Worm (Caenorhabditis elegans): ENCODE results near the gene oat-1.

Gene oat-1

ce11 chrIV:8476166-8476565 is 3.8 kb upstream of the oat-1 start (continued):
- no peak for TF ChIP-seq ztf-1 (GFP tag; conservative IDR thresholded peaks at IDR 0.05)
- no peak for TF ChIP-seq R02D3.7 (tag; optimal IDR thresholded peaks at IDR 0.05)
- no peak for TF ChIP-seq aly-2 (tag; optimal IDR thresholded peaks at IDR 0.05)
- TF ChIP-seq unc-39 (tag; optimal IDR thresholded peaks at IDR 0.05) = no peak
- no peak for TF ChIP-seq ztf-4 (tag; optimal IDR thresholded peaks at IDR 0.05)
- TF ChIP-seq sem-4 (tag; optimal IDR thresholded peaks at IDR 0.05) = no peak
- TF ChIP-seq nhr-6 (tag; optimal IDR thresholded peaks at IDR 0.05) = no peak
- TF ChIP-seq nhr-77 (tag; optimal IDR thresholded peaks at IDR 0.05) = no peak
- no peak for TF ChIP-seq dmd-4 (tag; optimal IDR thresholded peaks at IDR 0.05)
- TF ChIP-seq blmp-1 (tag; optimal IDR thresholded peaks at IDR 0.05; ENCODE audit: insufficient read depth) = no peak
- TF ChIP-seq nhr-237 (tag; optimal IDR thresholded peaks at IDR 0.05) = no peak
- no peak for TF ChIP-seq skn-1 (tag; optimal IDR thresholded peaks at IDR 0.05)
- TF ChIP-seq sma-3 (GFP tag; optimal IDR thresholded peaks at IDR 0.05) = no peak
- TF ChIP-seq lin-11 (tag; optimal IDR thresholded peaks at IDR 0.05) = no peak
- no peak for TF ChIP-seq ztf-11 (tag; optimal IDR thresholded peaks at IDR 0.05)
- TF ChIP-seq lsy-2 (tag; optimal IDR thresholded peaks at IDR 0.05) = peak in 1 of 2 experiments; percentile 11

DNA sequence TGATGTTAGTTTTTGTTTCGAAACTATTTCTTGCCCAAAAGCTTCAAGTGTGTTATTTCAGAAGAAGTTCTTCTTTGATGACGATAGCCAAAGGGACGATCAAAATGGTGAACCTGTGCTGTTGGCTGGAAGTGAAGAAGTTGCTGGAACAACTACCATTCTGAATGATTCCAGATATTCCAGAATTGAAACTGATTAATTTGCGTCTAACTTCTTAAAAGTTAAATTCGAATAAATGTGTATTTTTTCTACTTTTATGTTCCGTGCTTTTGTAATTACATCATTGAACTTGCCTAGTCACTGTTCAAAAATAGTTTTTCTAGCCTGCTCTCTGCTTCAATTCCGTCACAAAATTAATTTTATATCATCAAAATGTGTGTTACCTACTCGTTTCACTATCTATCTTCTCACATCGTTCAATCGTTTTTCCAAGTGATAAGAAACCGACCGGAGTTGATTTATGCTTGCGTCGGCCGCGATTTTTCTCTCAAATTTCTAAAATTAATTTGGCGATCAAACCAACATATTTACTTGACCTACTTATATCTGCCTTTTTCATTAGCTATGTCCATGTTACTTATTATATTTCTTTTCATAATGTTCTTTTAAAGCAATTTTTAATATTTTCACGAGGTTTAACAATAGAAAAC is 2.8 kb upstream of the oat-1 start:
- TF ChIP-seq sma-9 (GFP tag; optimal IDR thresholded peaks at IDR 0.05) (peak; percentile 48), sma-9 (tag; optimal IDR thresholded peaks at IDR 0.05) (no peak), peb-1 (tag; optimal IDR thresholded peaks at IDR 0.05) (no peak), fos-1 (tag; optimal IDR thresholded peaks at IDR 0.05) (peak; percentile 84), sma-3 (GFP tag; optimal IDR thresholded peaks at IDR 0.05) (peak; percentile 27), C34F6.9 (tag; optimal IDR thresholded peaks at IDR 0.05) (no peak), crh-2 (tag; optimal IDR thresholded peaks at IDR 0.05) (peak; percentile 12)

DNA sequence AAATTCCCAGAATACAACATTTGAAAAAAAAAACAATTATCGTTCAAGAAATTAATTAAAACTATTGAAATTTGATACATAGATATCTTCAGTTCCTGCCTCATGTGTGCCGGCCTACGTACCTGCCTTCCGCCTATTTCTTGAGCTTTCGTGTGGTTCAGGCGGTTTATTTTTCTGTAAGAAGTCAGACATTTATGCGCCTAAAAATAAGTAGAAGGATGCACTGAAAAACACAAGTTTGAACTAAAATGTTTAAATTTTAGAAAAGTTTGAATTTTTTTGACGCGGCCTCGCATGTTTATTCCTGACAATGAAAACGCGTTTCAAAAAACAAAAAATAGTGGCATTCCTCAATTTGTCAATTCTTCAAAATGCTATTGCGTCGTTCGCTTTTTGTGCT is 1.4 kb upstream of the oat-1 start, which contains the start of gene C28C12.11:
C28C12.11 (plus strand) TSS at position 301 of the 400 bp plus-strand sequence.
- TF ChIP-seq F13H6.1 (tag; optimal IDR thresholded peaks at IDR 0.05) = no peak
- no peak for TF ChIP-seq ZK546.5 (tag; optimal IDR thresholded peaks at IDR 0.05)
- TF ChIP-seq skn-1 (tag; optimal IDR thresholded peaks at IDR 0.05) = no peak

- TF ChIP-seq fos-1 (tag; optimal IDR thresholded peaks at IDR 0.05) (no peak), mbf-1 (tag; optimal IDR thresholded peaks at IDR 0.05) (no peak), mdl-1 (tag; optimal IDR thresholded peaks at IDR 0.05) (peak in 1 of 2 experiments; percentile 6), sma-9 (GFP tag; optimal IDR thresholded peaks at IDR 0.05) (peak; percentile 28), sma-9 (tag; optimal IDR thresholded peaks at IDR 0.05) (no peak), ztf-1 (GFP tag; conservative IDR thresholded peaks at IDR 0.05) (no peak), nhr-10 (tag; optimal IDR thresholded peaks at IDR 0.05) (no peak), nhr-77 (tag; optimal IDR thresholded peaks at IDR 0.05) (no peak), gmeb-1 (tag; optimal IDR thresholded peaks at IDR 0.05) (no peak), crh-2 (tag; optimal IDR thresholded peaks at IDR 0.05) (peak; percentile 20), blmp-1 (tag; optimal IDR thresholded peaks at IDR 0.05; ENCODE audit: insufficient read depth) (peak; percentile 39), skn-1 (tag; optimal IDR thresholded peaks at IDR 0.05) (no peak), nhr-25 (tag; optimal IDR thresholded peaks at IDR 0.05) (peak; percentile 62), sem-4 (tag; optimal IDR thresholded peaks at IDR 0.05) (no peak), R02D3.7 (tag; optimal IDR thresholded peaks at IDR 0.05) (no peak), lin-39 (tag; optimal IDR thresholded peaks at IDR 0.05) (no peak)
Observed at ce11 chrIV:8464187-8464586, 8.2 kb downstream of the oat-1 start.

- TF ChIP-seq nhr-21 (tag; optimal IDR thresholded peaks at IDR 0.05) (no peak), lin-11 (tag; optimal IDR thresholded peaks at IDR 0.05) (no peak), R02D3.7 (tag; optimal IDR thresholded peaks at IDR 0.05) (no peak)
Observed at ce11 chrIV:8463716-8464115, 8.7 kb downstream of the oat-1 start, which contains the start of gene str-176. str-176 (minus strand) TSS chrIV:8463816.

DNA sequence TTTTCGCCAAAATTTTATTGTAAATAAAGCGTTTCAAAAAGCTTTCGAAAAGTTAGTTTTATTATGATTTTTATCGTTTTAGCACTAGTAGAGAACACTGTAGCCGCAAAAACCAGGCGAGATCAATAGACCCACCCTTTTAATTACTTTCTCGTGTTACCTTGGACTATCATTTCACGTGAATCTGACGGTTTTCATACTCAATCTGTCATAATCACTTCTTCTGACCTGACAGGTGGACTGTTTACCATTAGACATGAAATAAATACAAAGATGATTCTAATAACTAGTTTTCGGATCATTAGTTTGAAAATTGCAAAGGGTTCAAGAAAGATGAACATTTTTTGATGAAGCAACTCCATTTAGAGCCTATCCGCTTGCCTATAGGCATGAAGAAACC is 9.3 kb downstream of the oat-1 start:
- TF ChIP-seq ZK546.5 (tag; optimal IDR thresholded peaks at IDR 0.05) = no peak
- peak; percentile 57 for TF ChIP-seq nhr-21 (tag; optimal IDR thresholded peaks at IDR 0.05)
- TF ChIP-seq lsy-2 (tag; optimal IDR thresholded peaks at IDR 0.05) = no peak
- peak; percentile 78 for TF ChIP-seq sma-9 (GFP tag; optimal IDR thresholded peaks at IDR 0.05)
- TF ChIP-seq sma-9 (tag; optimal IDR thresholded peaks at IDR 0.05) = no peak
- TF ChIP-seq lin-39 (tag; optimal IDR thresholded peaks at IDR 0.05) = no peak
- TF ChIP-seq mab-5 (tag; optimal IDR thresholded peaks at IDR 0.05) = peak; percentile 27
- TF ChIP-seq nhr-77 (tag; optimal IDR thresholded peaks at IDR 0.05) = no peak
- TF ChIP-seq mdl-1 (tag; optimal IDR thresholded peaks at IDR 0.05) = peak in 1 of 2 experiments; percentile 12
- TF ChIP-seq peb-1 (tag; optimal IDR thresholded peaks at IDR 0.05) = no peak
- no peak for TF ChIP-seq ceh-82 (tag; optimal IDR thresholded peaks at IDR 0.05)
- no peak for TF ChIP-seq nhr-12 (tag; optimal IDR thresholded peaks at IDR 0.05)
- TF ChIP-seq ztf-1 (GFP tag; conservative IDR thresholded peaks at IDR 0.05) = no peak
- no peak for TF ChIP-seq ama-1 (optimal IDR thresholded peaks at IDR 0.05)
- no peak for TF ChIP-seq unc-62 (GFP tag; optimal IDR thresholded peaks at IDR 0.05)
- no peak for TF ChIP-seq zag-1 (tag; optimal IDR thresholded peaks at IDR 0.05)
- TF ChIP-seq unc-39 (tag; optimal IDR thresholded peaks at IDR 0.05) = no peak
- TF ChIP-seq skn-1 (tag; optimal IDR thresholded peaks at IDR 0.05) = no peak
- no peak for TF ChIP-seq elt-1 (tag; optimal IDR thresholded peaks at IDR 0.05)
- no peak for TF ChIP-seq alr-1 (tag; optimal IDR thresholded peaks at IDR 0.05)
- TF ChIP-seq ztf-4 (tag; optimal IDR thresholded peaks at IDR 0.05) = no peak
- TF ChIP-seq nhr-237 (tag; optimal IDR thresholded peaks at IDR 0.05) = no peak
- TF ChIP-seq F13H6.1 (tag; optimal IDR thresholded peaks at IDR 0.05) = no peak
- TF ChIP-seq ceh-16 (tag; optimal IDR thresholded peaks at IDR 0.05) = no peak
- TF ChIP-seq nhr-23 (tag; optimal IDR thresholded peaks at IDR 0.05) = no peak
